Worm (Caenorhabditis elegans) whole organism, L4 larva: ENCODE data around the gene scl-1.

Source experiments
- ZK546.5 ChIP-seq, 2 experiments: sonication (generic microtip); optimal IDR thresholded peaks; 2 replicates each; lab custom pipeline; 2017; ENCODE audit warnings: missing biosample characterization in 2 of 2, missing genetic modification characterization in 2 of 2
- dve-1 ChIP-seq: sonication (generic microtip); optimal IDR thresholded peaks from 2 replicates; lab custom pipeline; 2017; ENCODE audit warnings: antibody characterized with exemption, mild to moderate bottlenecking, missing genetic modification characterization, missing compliant biosample characterization; ENCODE audit not compliant: insufficient read depth
- nhr-11 ChIP-seq: fragments of 150-350 bp; optimal IDR thresholded peaks from 2 replicates; lab custom pipeline; 2014; ENCODE audit warnings: missing biosample characterization, missing genetic modification characterization
- pha-4 ChIP-seq, 2 experiments: fragments of 150-350 bp in 1 of 2; fragments of 200-800 bp in 1 of 2; sonication (Bioruptor generic) in 1 of 2; IDR thresholded peaks in 1 of 2; optimal IDR thresholded peaks in 1 of 2; 2 replicates each; pipeline versions ENCODE4 v1.3.6 to Lab custom; 2014 to 2022; ENCODE audit warnings: missing genetic modification characterization in 2 of 2, missing genetic modification reagents in 2 of 2, missing biosample characterization in 1 of 2, missing compliant biosample characterization in 1 of 2
- unc-130 ChIP-seq: sonication (generic microtip); optimal IDR thresholded peaks from 2 replicates; lab custom pipeline; 2016; ENCODE audit warnings: missing genetic modification reagents, missing genetic modification characterization, missing compliant biosample characterization
- zag-1 ChIP-seq: fragments of 150-350 bp; optimal IDR thresholded peaks from 2 replicates; lab custom pipeline; 2014; ENCODE audit warnings: missing biosample characterization, missing genetic modification characterization

DNA sequence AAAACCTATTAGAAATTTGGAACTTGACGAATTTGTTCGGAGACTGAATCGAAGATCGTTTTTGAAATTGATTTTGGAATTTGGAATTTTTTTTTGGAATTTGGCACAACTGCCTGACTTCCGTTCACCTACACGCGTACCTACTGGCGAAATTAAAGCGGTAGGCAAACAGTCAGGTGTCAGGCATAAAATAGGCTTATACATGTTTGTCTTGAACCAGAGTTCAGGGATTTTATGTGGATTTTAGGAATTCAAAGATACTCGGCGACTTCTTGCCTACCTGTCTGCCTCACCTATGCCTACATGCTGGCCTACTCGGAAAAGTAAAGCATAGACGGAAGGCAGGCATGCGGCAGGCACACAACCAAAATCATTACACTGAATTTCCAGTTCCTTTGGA is 22.2 kb downstream of the scl-1 start:
- TF ChIP-seq pha-4 (GFP tag; IDR thresholded peaks at IDR 0.05; lab: Robert Waterston, UW) (no peak), pha-4 (tag; optimal IDR thresholded peaks at IDR 0.05; lab: Kevin White, UChicago) (no peak), nhr-11 (tag; lab: Kevin White, UChicago) (no peak), ZK546.5 (tag; optimal IDR thresholded peaks at IDR 0.05; lab: Kevin White, UChicago) (no peak), dve-1 (no peak), unc-130 (GFP tag; lab: Kevin White, UChicago) (no peak), zag-1 (tag; lab: Kevin White, UChicago) (no peak)
